Fruit fly (Drosophila melanogaster): ENCODE results near the gene Sh3beta.

Sh3beta gene

dm6 chr3L:7356386-7357117 is 12.5 kb downstream of the Sh3beta start, which contains the start of gene CTCF (continued):
- TF ChIP-seq CG12155 (GFP tag; optimal IDR thresholded peaks at IDR 0.05) (peak; percentile 30), CrebB (tag; optimal IDR thresholded peaks at IDR 0.05) (no peak), CG3281 (GFP tag; optimal IDR thresholded peaks at IDR 0.05) (no peak), Usf (GFP tag; optimal IDR thresholded peaks at IDR 0.05) (no peak), dan (GFP tag; IDR thresholded peaks at IDR 0.05) (no peak), ato (GFP tag; IDR thresholded peaks at IDR 0.05; ENCODE audit: partially characterized antibody) (no peak), ac (GFP tag; optimal IDR thresholded peaks at IDR 0.05) (no peak), ash1 (GFP tag; optimal IDR thresholded peaks at IDR 0.05) (no peak), PHDP (tag; optimal IDR thresholded peaks at IDR 0.05) (peak; percentile 28), jigr1 (GFP tag; IDR thresholded peaks at IDR 0.05) (no peak; the same call in 2 of the 3 replicates), gcm (GFP tag; optimal IDR thresholded peaks at IDR 0.05) (peak; percentile 35), Xbp1 (GFP tag; optimal IDR thresholded peaks at IDR 0.05) (peak; percentile 57), kah (GFP tag; optimal IDR thresholded peaks at IDR 0.05) (no peak), CG3726 (GFP tag; IDR thresholded peaks at IDR 0.05) (no peak), dati (GFP tag; IDR thresholded peaks at IDR 0.05) (no peak), CG3163 (GFP tag; optimal IDR thresholded peaks at IDR 0.05) (no peak), CG17328 (GFP tag; IDR thresholded peaks at IDR 0.05) (no peak), GATAe (GFP tag; conservative IDR thresholded peaks at IDR 0.05) (peak; percentile 69), Pdp1 (GFP tag; optimal IDR thresholded peaks at IDR 0.05) (peak; percentile 33 to 36), tap (tag; optimal IDR thresholded peaks at IDR 0.05) (peak; percentile 12), lab (GFP tag; optimal IDR thresholded peaks at IDR 0.05) (peak; percentile 9), Nf-YA (GFP tag; IDR thresholded peaks at IDR 0.05) (no peak), CG18619 (GFP tag; optimal IDR thresholded peaks at IDR 0.05) (peak; percentile 7), CG7963 (GFP tag; IDR thresholded peaks at IDR 0.05; ENCODE audit: partially characterized antibody) (peak; percentile 68), tx (GFP tag; optimal IDR thresholded peaks at IDR 0.05) (no peak), vfl (GFP tag; optimal IDR thresholded peaks at IDR 0.05) (no peak), CG7987 (GFP tag; optimal IDR thresholded peaks at IDR 0.05) (peak; percentile 3), tna (GFP tag; IDR thresholded peaks at IDR 0.05; ENCODE audit: partially characterized antibody) (peak; percentile 61; the same call in 1 of the 2 replicates), slou (GFP tag; optimal IDR thresholded peaks at IDR 0.05) (no peak), CG17361 (GFP tag; IDR thresholded peaks at IDR 0.05) (peak; percentile 74), Ssrp (tag; optimal IDR thresholded peaks at IDR 0.05) (no peak), mirr (GFP tag; optimal IDR thresholded peaks at IDR 0.05) (peak; percentile 56), cato (GFP tag; optimal IDR thresholded peaks at IDR 0.05; ENCODE audit: borderline replicate concordance) (no peak), CG17568 (GFP tag; optimal IDR thresholded peaks at IDR 0.05) (no peak), Ravus (GFP tag; IDR thresholded peaks at IDR 0.05) (no peak), CG13123 (GFP tag; optimal IDR thresholded peaks at IDR 0.05) (no peak), Drgx (GFP tag; IDR thresholded peaks at IDR 0.05) (peak; percentile 26; the same call in 1 of the 2 replicates), maf-S (GFP tag; optimal IDR thresholded peaks at IDR 0.05) (no peak), Eip74EF (GFP tag; optimal IDR thresholded peaks at IDR 0.05) (no peak), Abd-B (GFP tag; optimal IDR thresholded peaks at IDR 0.05) (peak; percentile 14), nom (GFP tag; optimal IDR thresholded peaks at IDR 0.05) (no peak), CG12659 (GFP tag; optimal IDR thresholded peaks at IDR 0.05) (peak; percentile 77), CG30403 (GFP tag; optimal IDR thresholded peaks at IDR 0.05) (peak; percentile 43), jing (GFP tag; optimal IDR thresholded peaks at IDR 0.05) (no peak), YL-1 (GFP tag; optimal IDR thresholded peaks at IDR 0.05) (peak; percentile 87), CG9876 (GFP tag; optimal IDR thresholded peaks at IDR 0.05) (peak; percentile 36), CG2199 (GFP tag; IDR thresholded peaks at IDR 0.05) (no peak), CG7357 (GFP tag; IDR thresholded peaks at IDR 0.05) (no peak), CG15696 (tag; optimal IDR thresholded peaks at IDR 0.05) (peak; percentile 38)
